Worm (Caenorhabditis elegans) whole organism, young adult: Measurements from ENCODE around the gene C27A7.3.

Source experiments
- B0035.1 ChIP-seq: sonication (generic microtip); optimal IDR thresholded peaks from 2 replicates; lab custom pipeline; 2016; ENCODE audit warnings: missing genetic modification characterization, mild to moderate bottlenecking, missing compliant biosample characterization, missing genotype, missing genetic modification reagents
- F37B4.10 ChIP-seq: fragments of 200-800 bp; sonication (Bioruptor generic); IDR thresholded peaks from 2 replicates; pipeline ENCODE4 v1.3.6; 2022; ENCODE audit warnings: missing genetic modification characterization, missing compliant biosample characterization
- K11D2.4 ChIP-seq: fragments of 200-800 bp; sonication (Bioruptor generic); IDR thresholded peaks from 2 replicates; pipeline ENCODE4 v1.3.6; 2022; ENCODE audit warnings: missing genetic modification reagents, missing genetic modification characterization, missing compliant biosample characterization
- K12H6.12 ChIP-seq: fragments of 200-800 bp; sonication (Bioruptor generic); optimal IDR thresholded peaks from 2 replicates; lab custom pipeline; 2018; ENCODE audit warnings: mild to moderate bottlenecking, missing genetic modification characterization, missing compliant biosample characterization
- T07F8.4 ChIP-seq: sonication (generic microtip); optimal IDR thresholded peaks from 2 replicates; lab custom pipeline; 2016; ENCODE audit warnings: mild to moderate bottlenecking, missing genetic modification characterization, moderate library complexity, missing compliant biosample characterization
- Y56A3A.18 ChIP-seq: fragments of 200-800 bp; sonication (Bioruptor generic); IDR thresholded peaks from 2 replicates; pipeline ENCODE4 v1.3.6; 2022; ENCODE audit warnings: missing genetic modification reagents, missing genetic modification characterization, missing compliant biosample characterization
- Y67H2A.10 ChIP-seq: fragments of 200-800 bp; sonication (Bioruptor generic); conservative IDR thresholded peaks from 2 replicates; pipeline ENCODE4 v1.3.6; 2022; ENCODE audit warnings: missing genetic modification reagents, missing genetic modification characterization, missing compliant biosample characterization
- Y95B8A.8 ChIP-seq: fragments of 200-800 bp; sonication (Bioruptor generic); IDR thresholded peaks from 2 replicates; pipeline ENCODE4 v1.3.6; 2022; ENCODE audit warnings: missing genetic modification reagents, missing genetic modification characterization, missing compliant biosample characterization
- akir-1 ChIP-seq: fragments of 200-800 bp; sonication (Bioruptor generic); optimal IDR thresholded peaks from 2 replicates; lab custom pipeline; 2018; ENCODE audit warnings: mild to moderate bottlenecking, missing genetic modification characterization, moderate library complexity, missing compliant biosample characterization
- ama-1 ChIP-seq, 3 experiments: fragments of 150-350 bp in 1 of 3; sonication (generic microtip) in 2 of 3; optimal IDR thresholded peaks; 2 replicates each; lab custom pipeline; 2014 to 2018; ENCODE audit warnings: missing biosample characterization in 2 of 3, missing genetic modification characterization in 2 of 3, missing genetic modification reagents in 2 of 3
- attf-5 ChIP-seq: fragments of 200-800 bp; sonication (Bioruptor generic); optimal IDR thresholded peaks from 2 replicates; lab custom pipeline; 2018; ENCODE audit warnings: mild to moderate bottlenecking, missing genetic modification characterization, missing compliant biosample characterization
- attf-6 ChIP-seq: fragments of 200-800 bp; sonication (Bioruptor generic); IDR thresholded peaks from 2 replicates; pipeline ENCODE4 v1.3.6; 2022; ENCODE audit warnings: missing genetic modification reagents, missing genetic modification characterization, missing compliant biosample characterization
- ceh-27 ChIP-seq: fragments of 200-800 bp; sonication (Bioruptor generic); optimal IDR thresholded peaks from 2 replicates; lab custom pipeline; 2018; ENCODE audit warnings: mild to moderate bottlenecking, missing genetic modification characterization, moderate library complexity, missing compliant biosample characterization
- ceh-91 ChIP-seq: fragments of 200-800 bp; sonication (Bioruptor generic); IDR thresholded peaks from 2 replicates; pipeline ENCODE4 v1.3.6; 2022; ENCODE audit warnings: missing genetic modification reagents, missing genetic modification characterization, missing compliant biosample characterization
- dpl-1 ChIP-seq: fragments of 150-350 bp; optimal IDR thresholded peaks from 2 replicates; lab custom pipeline; 2014; ENCODE audit warnings: missing biosample characterization, missing genetic modification reagents, missing genetic modification characterization
- efl-1 ChIP-seq: fragments of 150-350 bp; optimal IDR thresholded peaks from 2 replicates; lab custom pipeline; 2014; ENCODE audit warnings: missing biosample characterization, missing genetic modification reagents, missing genetic modification characterization
- egl-44 ChIP-seq: fragments of 200-800 bp; sonication (Bioruptor generic); IDR thresholded peaks from 2 replicates; pipeline ENCODE4 v1.3.6; 2022; ENCODE audit warnings: missing genetic modification reagents, missing genetic modification characterization, missing compliant biosample characterization
- egrh-3 ChIP-seq: fragments of 200-800 bp; sonication (Bioruptor generic); IDR thresholded peaks from 2 replicates; pipeline ENCODE4 v1.3.6; 2022; ENCODE audit warnings: missing genetic modification reagents, missing genetic modification characterization, missing compliant biosample characterization
- hlh-26 ChIP-seq: fragments of 200-800 bp; sonication (Bioruptor generic); conservative IDR thresholded peaks from 2 replicates; pipeline ENCODE4 v1.3.6; 2022; ENCODE audit warnings: missing genetic modification reagents, missing genetic modification characterization, missing compliant biosample characterization
- hmg-1.2 ChIP-seq: fragments of 200-800 bp; sonication (Bioruptor generic); IDR thresholded peaks from 2 replicates; pipeline ENCODE4 v1.3.6; 2022; ENCODE audit warnings: missing genetic modification reagents, missing genetic modification characterization, missing compliant biosample characterization
- hrde-1 ChIP-seq: sonication (generic microtip); optimal IDR thresholded peaks from 2 replicates; lab custom pipeline; 2016; ENCODE audit warnings: missing genetic modification characterization, mild to moderate bottlenecking, missing compliant biosample characterization, moderate library complexity, missing genotype, missing genetic modification reagents, borderline replicate concordance
- let-526 ChIP-seq: fragments of 200-800 bp; sonication (Bioruptor generic); IDR thresholded peaks from 2 replicates; pipeline ENCODE4 v1.3.6; 2022; ENCODE audit warnings: missing genetic modification reagents, missing genetic modification characterization, missing compliant biosample characterization
- lin-26 ChIP-seq: fragments of 200-800 bp; sonication (Bioruptor generic); IDR thresholded peaks from 2 replicates; pipeline ENCODE4 v1.3.6; 2022; ENCODE audit warnings: missing genetic modification reagents, missing genetic modification characterization, missing compliant biosample characterization
- lin-35 ChIP-seq, 3 experiments: fragments of 150-350 bp in 2 of 3; sonication (generic microtip) in 1 of 3; optimal IDR thresholded peaks; 2 replicates each; lab custom pipeline; 2014 to 2018; ENCODE audit warnings: missing biosample characterization in 3 of 3, missing genetic modification characterization in 3 of 3, missing genetic modification reagents in 3 of 3
- lin-40 ChIP-seq: sonication (generic microtip); optimal IDR thresholded peaks from 2 replicates; lab custom pipeline; 2016; ENCODE audit warnings: missing genetic modification characterization, mild to moderate bottlenecking, missing compliant biosample characterization, missing genotype, missing genetic modification reagents
- lin-54 ChIP-seq: fragments of 200-800 bp; sonication (Bioruptor generic); optimal IDR thresholded peaks from 2 replicates; lab custom pipeline; 2018; ENCODE audit warnings: mild to moderate bottlenecking, missing genetic modification characterization, missing compliant biosample characterization
- lsl-1 ChIP-seq: fragments of 200-800 bp; sonication (Bioruptor generic); optimal IDR thresholded peaks from 2 replicates; lab custom pipeline; 2018; ENCODE audit warnings: mild to moderate bottlenecking, missing genetic modification characterization, moderate library complexity, missing compliant biosample characterization
- nfya-1 ChIP-seq: sonication (generic microtip); optimal IDR thresholded peaks from 2 replicates; lab custom pipeline; 2017; ENCODE audit warnings: antibody characterized with exemption, missing compliant biosample characterization, missing genetic modification characterization, borderline replicate concordance; ENCODE audit not compliant: insufficient read depth
- nhr-80 ChIP-seq: sonication (generic microtip); optimal IDR thresholded peaks from 2 replicates; lab custom pipeline; 2016; ENCODE audit warnings: missing genetic modification characterization, missing compliant biosample characterization
- pha-4 ChIP-seq: fragments of 150-350 bp; sonication (generic microtip); optimal IDR thresholded peaks from 2 replicates; lab custom pipeline; 2014; ENCODE audit warnings: missing biosample characterization, missing genetic modification reagents, missing genetic modification characterization
- rec-8 ChIP-seq, 2 experiments: sonication (generic microtip); optimal IDR thresholded peaks; 2 replicates each; lab custom pipeline; 2016; ENCODE audit warnings: mild to moderate bottlenecking in 2 of 2, missing genetic modification characterization in 2 of 2, missing genetic modification reagents in 2 of 2, missing genotype in 2 of 2, missing biosample characterization in 1 of 2, missing compliant biosample characterization in 1 of 2, moderate library complexity in 1 of 2
- snpc-1.3 ChIP-seq: sonication (generic microtip); optimal IDR thresholded peaks from 2 replicates; lab custom pipeline; 2017; ENCODE audit warnings: missing genetic modification characterization, mild to moderate bottlenecking, missing compliant biosample characterization, antibody characterized with exemption, moderate library complexity, missing genotype, missing genetic modification reagents; ENCODE audit not compliant: insufficient read depth
- snpc-3.4 ChIP-seq: sonication (generic microtip); optimal IDR thresholded peaks from 2 replicates; lab custom pipeline; 2017; ENCODE audit warnings: missing genetic modification characterization, mild to moderate bottlenecking, missing compliant biosample characterization, antibody characterized with exemption, moderate library complexity, missing genotype, missing genetic modification reagents
- tbp1 ChIP-seq: fragments of 200-800 bp; sonication (Bioruptor generic); optimal IDR thresholded peaks from 2 replicates; lab custom pipeline; 2018; ENCODE audit warnings: mild to moderate bottlenecking, missing genetic modification characterization, missing compliant biosample characterization
- tbx-9 ChIP-seq: sonication (generic microtip); optimal IDR thresholded peaks from 2 replicates; lab custom pipeline; 2016; ENCODE audit warnings: borderline replicate concordance, missing genetic modification characterization, inconsistent platforms, missing compliant biosample characterization
- unc-130 ChIP-seq: sonication (generic microtip); optimal IDR thresholded peaks from 2 replicates; lab custom pipeline; 2016; ENCODE audit warnings: missing genetic modification reagents, missing genetic modification characterization, missing compliant biosample characterization
- xnd-1 ChIP-seq: sonication (generic microtip); optimal IDR thresholded peaks from 2 replicates; lab custom pipeline; 2016; ENCODE audit warnings: missing genotype, missing genetic modification reagents, missing genetic modification characterization, missing compliant biosample characterization
- zim-3 ChIP-seq: sonication (generic microtip); optimal IDR thresholded peaks from 2 replicates; lab custom pipeline; 2017; ENCODE audit warnings: mild to moderate bottlenecking, missing genetic modification characterization, moderate library complexity, missing compliant biosample characterization
- ztf-18 ChIP-seq: sonication (generic microtip); optimal IDR thresholded peaks from 2 replicates; lab custom pipeline; 2016; ENCODE audit warnings: missing genotype, mild to moderate bottlenecking, missing genetic modification characterization, missing compliant biosample characterization
- ztf-6 ChIP-seq: fragments of 200-800 bp; sonication (Bioruptor generic); IDR thresholded peaks from 2 replicates; pipeline ENCODE4 v1.3.6; 2022; ENCODE audit warnings: missing genetic modification reagents, missing genetic modification characterization, missing compliant biosample characterization

Gene C27A7.3

DNA sequence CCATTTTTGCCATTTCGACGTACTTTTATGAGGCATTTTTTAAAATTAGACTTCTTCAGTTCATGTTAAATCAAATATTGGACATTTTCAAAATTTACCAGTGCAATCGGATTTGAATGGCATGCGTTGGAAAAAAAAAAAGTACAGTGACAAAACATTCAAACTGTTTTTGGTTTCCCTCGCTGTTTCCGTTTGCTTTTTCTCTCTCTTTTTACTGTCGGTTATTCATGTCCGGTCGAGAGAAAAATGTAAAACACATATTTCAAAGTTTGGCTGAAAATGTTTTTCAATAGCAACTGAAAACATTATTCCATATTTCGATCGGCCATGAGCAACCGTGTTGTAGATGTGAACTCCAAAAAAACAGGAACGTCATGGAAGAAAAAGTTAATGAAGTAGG, at the start of gene C27A7.3:
Gene C27A7.3 (plus strand): TSS at position 301 of the 400 bp plus-strand sequence.
- TF ChIP-seq B0035.1: no peak
- no peak for TF ChIP-seq zim-3 (tag; lab: Kevin White, UChicago)
- no peak for TF ChIP-seq ceh-27 (GFP tag; lab: Kevin White, UChicago)
- TF ChIP-seq nhr-80 (tag; lab: Kevin White, UChicago): no peak
- no peak for TF ChIP-seq ztf-6 (GFP tag; lab: Robert Waterston, UW)
- no peak for TF ChIP-seq egl-44 (GFP tag; lab: Robert Waterston, UW)
- TF ChIP-seq hmg-1.2 (GFP tag; lab: Robert Waterston, UW): no peak
- no peak for TF ChIP-seq efl-1 (GFP tag; lab: Kevin White, UChicago)
- no peak for TF ChIP-seq xnd-1 (tag; lab: Kevin White, UChicago)
- no peak for TF ChIP-seq akir-1 (GFP tag; lab: Kevin White, UChicago)
- TF ChIP-seq attf-5 (GFP tag; lab: Kevin White, UChicago): no peak
- no peak for TF ChIP-seq ama-1 (optimal IDR thresholded peaks at IDR 0.05; lab: Kevin White, UChicago)
- TF ChIP-seq ama-1 (GFP tag; optimal IDR thresholded peaks at IDR 0.05; lab: Kevin White, UChicago): no peak
- no peak for TF ChIP-seq nfya-1 (tag; lab: Kevin White, UChicago)
- TF ChIP-seq snpc-1.3: no peak

DNA sequence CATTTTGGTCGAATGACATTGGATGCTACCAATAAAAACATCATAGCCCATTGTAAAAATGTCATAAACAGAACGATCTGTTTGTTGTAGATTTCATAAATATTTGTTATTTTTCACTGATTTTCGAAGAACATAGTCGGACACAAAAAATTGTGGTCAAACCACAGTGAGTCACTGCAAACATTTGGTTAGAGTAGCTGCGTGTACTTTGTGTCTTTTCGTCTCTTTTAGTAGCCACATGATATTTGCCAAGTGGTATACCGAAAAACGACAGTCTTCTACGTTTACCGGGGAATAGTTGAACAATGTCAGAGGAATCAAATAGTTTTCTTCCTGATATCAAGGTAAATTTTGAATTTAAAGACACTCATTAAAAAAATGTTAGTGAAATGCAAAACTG, 49.0 kb upstream of the C27A7.3 start, which contains the start of gene nhr-206:
Gene nhr-206 (plus strand): TSS at position 248 of the 400 bp plus-strand sequence.
- no peak for TF ChIP-seq unc-130 (GFP tag; lab: Kevin White, UChicago)
- no peak for TF ChIP-seq ztf-18 (tag; lab: Kevin White, UChicago)
- TF ChIP-seq egrh-3: no peak
- no peak for TF ChIP-seq tbx-9 (tag; lab: Kevin White, UChicago)
- no peak for TF ChIP-seq lin-40 (tag; lab: Kevin White, UChicago)
- TF ChIP-seq nhr-80 (tag; lab: Kevin White, UChicago): peak; percentile 63

DNA sequence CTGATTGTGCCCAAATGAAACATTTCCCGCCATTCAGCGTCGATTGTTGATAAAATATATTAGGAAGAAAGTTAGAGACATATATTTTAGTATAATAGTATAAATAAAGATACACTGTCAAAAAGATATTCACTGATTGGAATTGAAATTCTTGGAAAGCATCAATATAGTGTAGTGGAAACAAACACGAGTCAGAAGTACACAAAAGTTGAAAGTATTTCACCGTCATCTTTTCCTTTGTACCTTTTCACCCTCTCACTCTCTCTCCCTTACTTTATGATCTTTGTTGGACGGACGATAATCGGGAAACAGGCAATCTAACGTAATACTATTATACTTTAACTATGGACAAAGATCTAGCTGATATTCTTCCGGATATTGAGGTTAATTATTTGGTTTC, 46.7 kb upstream of the C27A7.3 start, which contains the start of gene nhr-208:
Gene nhr-208 (plus strand): TSS at position 288 of the 400 bp plus-strand sequence.
- TF ChIP-seq T07F8.4 (no peak), K12H6.12 (tag; lab: Kevin White, UChicago) (no peak), ceh-91 (GFP tag; lab: Robert Waterston, UW) (no peak)

DNA sequence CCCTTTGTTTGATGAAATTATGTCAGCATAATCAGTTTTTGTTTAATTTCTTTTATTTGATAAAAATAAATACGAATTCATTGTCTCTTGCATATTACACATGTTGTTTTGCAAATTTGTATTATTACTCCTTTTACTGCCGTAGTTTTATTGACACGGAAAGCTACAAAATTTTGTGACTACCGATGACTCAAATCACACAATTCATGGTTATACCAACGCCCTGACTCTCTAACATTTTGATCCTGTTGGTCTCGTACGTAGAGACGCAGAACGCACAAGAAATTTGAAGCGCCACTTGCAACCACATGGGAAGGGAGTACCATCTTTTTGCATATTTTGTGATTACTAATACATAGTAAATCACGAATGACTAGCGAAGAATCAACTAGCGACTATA, 44.9 kb upstream of the C27A7.3 start, which contains the start of gene nhr-207:
Gene nhr-207 (plus strand): TSS at position 282 of the 400 bp plus-strand sequence.
- TF ChIP-seq unc-130 (GFP tag; lab: Kevin White, UChicago) (no peak), Y67H2A.10 (GFP tag; lab: Robert Waterston, UW) (no peak), Y95B8A.8 (no peak), lin-35 (GFP tag; optimal IDR thresholded peaks at IDR 0.05; lab: Kevin White, UChicago) (no peak), nhr-80 (tag; lab: Kevin White, UChicago) (peak; percentile 39)

DNA sequence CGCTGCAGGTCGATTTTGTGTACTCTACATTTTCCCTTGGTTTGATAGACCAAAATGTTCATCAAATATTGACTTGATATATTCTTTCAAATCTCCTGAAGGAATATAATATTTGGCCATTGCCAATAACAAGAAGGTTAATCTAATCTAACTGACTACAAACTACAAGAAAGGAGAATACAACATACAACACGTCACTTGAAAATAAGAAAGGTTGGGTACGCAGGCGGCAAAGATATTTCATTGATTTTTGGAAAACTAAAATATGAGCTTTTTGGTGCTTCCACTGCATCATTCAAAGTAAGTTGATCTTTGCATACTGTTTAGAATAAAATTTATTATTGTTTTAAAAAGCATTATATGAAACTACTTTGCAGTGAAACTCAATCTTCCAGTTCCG, 42.6 kb upstream of the C27A7.3 start, which contains the start of gene nhr-209:
Gene nhr-209 (plus strand): TSS at position 27 of the 400 bp plus-strand sequence.
- TF ChIP-seq dpl-1 (no peak), lin-26 (no peak), snpc-3.4 (no peak), attf-6 (GFP tag; lab: Robert Waterston, UW) (no peak), rec-8 (tag; optimal IDR thresholded peaks at IDR 0.05; lab: Kevin White, UChicago) (no peak), K11D2.4 (GFP tag; lab: Robert Waterston, UW) (no peak), tbp1 (GFP tag; lab: Kevin White, UChicago) (no peak), lsl-1 (GFP tag; lab: Kevin White, UChicago) (no peak), hlh-26 (no peak), lin-54 (GFP tag; lab: Kevin White, UChicago) (no peak), let-526 (GFP tag; lab: Robert Waterston, UW) (no peak), ceh-27 (GFP tag; lab: Kevin White, UChicago) (no peak), hrde-1 (no peak), Y56A3A.18 (GFP tag; lab: Robert Waterston, UW) (no peak), pha-4 (tag; lab: Kevin White, UChicago) (no peak), hmg-1.2 (GFP tag; lab: Robert Waterston, UW) (no peak), F37B4.10 (GFP tag; lab: Robert Waterston, UW) (no peak), attf-5 (GFP tag; lab: Kevin White, UChicago) (no peak)
